Fruit fly (Drosophila melanogaster) whole organism, embryonic: Measurements from ENCODE around the gene Duox.

Experiments used
- Atf6 ChIP-seq: fragments of 200-800 bp; sonication (Bioruptor generic); IDR thresholded peaks from 2 replicates; pipeline ENCODE4 v1.3.6; 2022; ENCODE audit warnings: missing biosample characterization, missing genetic modification characterization
- CG10543 ChIP-seq: fragments of 200-800 bp; sonication (Bioruptor generic); optimal IDR thresholded peaks from 3 replicates; lab custom pipeline; 2017; ENCODE audit warnings: missing biosample characterization, mild to moderate bottlenecking, missing genetic modification characterization, moderate library complexity
- CG13123 ChIP-seq: fragments of 200-800 bp; sonication (Bioruptor generic); optimal IDR thresholded peaks from 2 replicates; lab custom pipeline; 2016; ENCODE audit warnings: missing biosample characterization, missing genetic modification characterization
- CG13424 ChIP-seq: fragments of 200-800 bp; sonication (Bioruptor generic); optimal IDR thresholded peaks from 2 replicates; lab custom pipeline; 2019; ENCODE audit warnings: missing biosample characterization, mild to moderate bottlenecking, missing genetic modification characterization, moderate library complexity
- CG13775 ChIP-seq: fragments of 200-800 bp; sonication (Bioruptor generic); optimal IDR thresholded peaks from 3 replicates; lab custom pipeline; 2017; ENCODE audit warnings: missing biosample characterization, mild to moderate bottlenecking, missing genetic modification characterization
- CG14667 ChIP-seq: fragments of 200-800 bp; sonication (Bioruptor generic); IDR thresholded peaks from 2 replicates; pipeline ENCODE4 v1.3.6; 2022; ENCODE audit warnings: missing biosample characterization, missing genetic modification characterization
- CG17802 ChIP-seq: fragments of 200-800 bp; sonication (Bioruptor generic); optimal IDR thresholded peaks from 2 replicates; lab custom pipeline; 2018; ENCODE audit warnings: missing biosample characterization, mild to moderate bottlenecking, missing genetic modification characterization, moderate library complexity
- CG31388 ChIP-seq: fragments of 200-800 bp; sonication (Bioruptor generic); optimal IDR thresholded peaks from 2 replicates; lab custom pipeline; 2016; ENCODE audit warnings: missing biosample characterization, missing genetic modification characterization
- CG32772 ChIP-seq: fragments of 200-800 bp; sonication (Bioruptor generic); IDR thresholded peaks from 2 replicates; pipeline ENCODE4 v1.3.6; 2022; ENCODE audit warnings: missing biosample characterization, missing genetic modification characterization
- CG3995 ChIP-seq: fragments of 200-800 bp; sonication (Bioruptor generic); optimal IDR thresholded peaks from 3 replicates; lab custom pipeline; 2016; ENCODE audit warnings: missing biosample characterization, missing genetic modification characterization
- CG4282 ChIP-seq: fragments of 200-800 bp; sonication (Bioruptor generic); optimal IDR thresholded peaks from 2 replicates; lab custom pipeline; 2016; ENCODE audit warnings: missing biosample characterization, missing genetic modification characterization
- CG4707 ChIP-seq: fragments of 200-800 bp; sonication (Bioruptor generic); optimal IDR thresholded peaks from 2 replicates; lab custom pipeline; 2018; ENCODE audit warnings: missing biosample characterization, mild to moderate bottlenecking, missing genetic modification characterization, moderate library complexity
- CG6272 ChIP-seq: fragments of 200-800 bp; sonication (Bioruptor generic); IDR thresholded peaks from 2 replicates; pipeline ENCODE4 v1.3.6; 2022; ENCODE audit warnings: missing biosample characterization, missing genetic modification characterization
- CG6791 ChIP-seq: fragments of 200-800 bp; sonication (Bioruptor generic); IDR thresholded peaks from 3 replicates; pipeline ENCODE4 v1.3.6; 2022; ENCODE audit warnings: missing biosample characterization, missing genetic modification characterization; ENCODE audit not compliant: partially characterized antibody
- CG7372 ChIP-seq: fragments of 200-800 bp; sonication (Bioruptor generic); IDR thresholded peaks from 2 replicates; pipeline ENCODE4 v1.3.6; 2022; ENCODE audit warnings: missing biosample characterization, missing genetic modification characterization
- CG9609 ChIP-seq: fragments of 200-800 bp; sonication (Bioruptor generic); optimal IDR thresholded peaks from 3 replicates; lab custom pipeline; 2016; ENCODE audit warnings: missing biosample characterization, missing genetic modification characterization
- Dad ChIP-seq: fragments of 200-800 bp; sonication (Bioruptor generic); optimal IDR thresholded peaks from 3 replicates; lab custom pipeline; 2016; ENCODE audit warnings: missing biosample characterization, missing genetic modification characterization
- Gug ChIP-seq: fragments of 200-800 bp; sonication (Bioruptor generic); IDR thresholded peaks from 4 replicates; pipeline ENCODE4 v1.3.6; 2022; ENCODE audit warnings: missing biosample characterization, missing genetic modification characterization
- H2.0 ChIP-seq: fragments of 200-800 bp; sonication (Bioruptor generic); IDR thresholded peaks from 2 replicates; pipeline ENCODE4 v1.3.6; 2022; ENCODE audit warnings: missing biosample characterization, missing genetic modification characterization
- Hr39 ChIP-seq: fragments of >200 bp; optimal IDR thresholded peaks from 2 replicates; lab custom pipeline; 2017
- Lim3 ChIP-seq: fragments of 200-800 bp; sonication (Bioruptor generic); IDR thresholded peaks from 2 replicates; pipeline ENCODE4 v1.3.6; 2022; ENCODE audit warnings: missing biosample characterization, missing genetic modification characterization
- Opbp ChIP-seq: fragments of 200-800 bp; sonication (Bioruptor generic); IDR thresholded peaks from 3 replicates; pipeline ENCODE4 v1.3.6; 2022; ENCODE audit warnings: missing biosample characterization, missing genetic modification characterization; ENCODE audit not compliant: partially characterized antibody
- Six4 ChIP-seq: fragments of 200-800 bp; sonication (Bioruptor generic); optimal IDR thresholded peaks from 2 replicates; lab custom pipeline; 2016; ENCODE audit warnings: missing biosample characterization, missing genetic modification characterization
- Spps ChIP-seq: fragments of 200-800 bp; sonication (Bioruptor generic); optimal IDR thresholded peaks from 2 replicates; lab custom pipeline; 2018; ENCODE audit warnings: missing biosample characterization, mild to moderate bottlenecking, missing genetic modification characterization
- ab ChIP-seq: fragments of 200-800 bp; sonication (Bioruptor generic); optimal IDR thresholded peaks from 2 replicates; lab custom pipeline; 2016; ENCODE audit warnings: missing biosample characterization, missing genetic modification characterization
- az2 ChIP-seq: fragments of 200-800 bp; sonication (Bioruptor generic); optimal IDR thresholded peaks from 3 replicates; lab custom pipeline; 2016; ENCODE audit warnings: missing biosample characterization, missing genetic modification characterization
- bbx ChIP-seq: fragments of 200-800 bp; sonication (Bioruptor generic); IDR thresholded peaks from 2 replicates; pipeline ENCODE4 v1.3.6; 2022; ENCODE audit warnings: missing biosample characterization, missing genetic modification characterization; ENCODE audit not compliant: partially characterized antibody
- br ChIP-seq: fragments of >200 bp; optimal IDR thresholded peaks from 2 replicates; lab custom pipeline; 2017
- chn ChIP-seq: fragments of 200-800 bp; sonication (Bioruptor generic); optimal IDR thresholded peaks from 2 replicates; lab custom pipeline; 2016; ENCODE audit warnings: missing biosample characterization, missing genetic modification characterization
- crol ChIP-seq: fragments of 200-800 bp; sonication (Bioruptor generic); IDR thresholded peaks from 2 replicates; pipeline ENCODE4 v1.3.6; 2022; ENCODE audit warnings: missing biosample characterization, missing genetic modification characterization
- dan ChIP-seq: fragments of 200-800 bp; sonication (Bioruptor generic); IDR thresholded peaks from 2 replicates; pipeline ENCODE4 v1.3.6; 2022; ENCODE audit warnings: missing biosample characterization, missing genetic modification characterization
- dimm ChIP-seq: fragments of 200-800 bp; sonication (Bioruptor generic); IDR thresholded peaks from 2 replicates; pipeline ENCODE4 v1.3.6; 2022; ENCODE audit warnings: missing biosample characterization, missing genetic modification characterization
- emc ChIP-seq: fragments of 200-800 bp; sonication (Bioruptor generic); optimal IDR thresholded peaks from 2 replicates; lab custom pipeline; 2016; ENCODE audit warnings: missing biosample characterization, missing genetic modification characterization
- fd102C ChIP-seq: fragments of 200-800 bp; sonication (Bioruptor generic); optimal IDR thresholded peaks from 2 replicates; lab custom pipeline; 2018; ENCODE audit warnings: missing biosample characterization, mild to moderate bottlenecking, missing genetic modification characterization, moderate library complexity
- fd96Cb ChIP-seq: fragments of 200-800 bp; sonication (Bioruptor generic); optimal IDR thresholded peaks from 2 replicates; lab custom pipeline; 2018; ENCODE audit warnings: missing biosample characterization, mild to moderate bottlenecking, missing genetic modification characterization, moderate library complexity
- fru ChIP-seq: fragments of >200 bp; optimal IDR thresholded peaks from 2 replicates; lab custom pipeline; 2017
- gem ChIP-seq: fragments of 200-800 bp; sonication (Bioruptor generic); optimal IDR thresholded peaks from 2 replicates; lab custom pipeline; 2019; ENCODE audit warnings: missing biosample characterization, mild to moderate bottlenecking, missing genetic modification characterization, moderate library complexity
- grau ChIP-seq: fragments of 200-800 bp; optimal IDR thresholded peaks from 3 replicates; lab custom pipeline; 2019; ENCODE audit warnings: missing biosample characterization, mild to moderate bottlenecking, missing genetic modification characterization, moderate library complexity
- grn ChIP-seq: fragments of 200-800 bp; sonication (Bioruptor generic); optimal IDR thresholded peaks from 3 replicates; lab custom pipeline; 2017; ENCODE audit warnings: missing biosample characterization, missing genetic modification characterization
- kni ChIP-seq: fragments of 200-800 bp; sonication (Bioruptor generic); optimal IDR thresholded peaks from 3 replicates; lab custom pipeline; 2017; ENCODE audit warnings: mild to moderate bottlenecking, missing biosample characterization, missing genetic modification reagents, missing genetic modification characterization
- mirr ChIP-seq: fragments of 200-800 bp; sonication (Bioruptor generic); optimal IDR thresholded peaks from 3 replicates; lab custom pipeline; 2018; ENCODE audit warnings: missing biosample characterization, mild to moderate bottlenecking, missing genetic modification characterization
- nmo ChIP-seq: fragments of 200-800 bp; sonication (Bioruptor generic); optimal IDR thresholded peaks from 2 replicates; lab custom pipeline; 2018; ENCODE audit warnings: missing biosample characterization, mild to moderate bottlenecking, missing genetic modification characterization, moderate library complexity
- oc ChIP-seq: fragments of 200-800 bp; sonication (Bioruptor generic); optimal IDR thresholded peaks from 2 replicates; lab custom pipeline; 2018; ENCODE audit warnings: missing biosample characterization, mild to moderate bottlenecking, missing genetic modification characterization, moderate library complexity
- onecut ChIP-seq: fragments of 200-800 bp; sonication (Bioruptor generic); IDR thresholded peaks from 2 replicates; pipeline ENCODE4 v1.3.6; 2022; ENCODE audit warnings: missing biosample characterization, missing genetic modification characterization
- pan ChIP-seq, 4 experiments: fragments of >200 bp in 3 of 4; fragments of 200-800 bp in 1 of 4; sonication (Bioruptor generic) in 1 of 4; optimal IDR thresholded peaks in 3 of 4; IDR thresholded peaks in 1 of 4; 2 replicates each; pipeline versions ENCODE4 v1.3.6 to Lab custom; 2017 to 2022; ENCODE audit warnings: missing biosample characterization in 2 of 4, missing genetic modification characterization in 2 of 4, mixed read lengths in 1 of 4
- psq ChIP-seq: fragments of 200-800 bp; sonication (Bioruptor generic); optimal IDR thresholded peaks from 2 replicates; lab custom pipeline; 2017; ENCODE audit warnings: missing biosample characterization, missing genetic modification characterization
- row ChIP-seq: fragments of 200-800 bp; sonication (Bioruptor generic); IDR thresholded peaks from 3 replicates; pipeline ENCODE4 v1.3.6; 2022; ENCODE audit warnings: missing biosample characterization, missing genetic modification characterization
- seq ChIP-seq: fragments of 200-800 bp; sonication (Bioruptor generic); IDR thresholded peaks from 2 replicates; pipeline ENCODE4 v1.3.6; 2022; ENCODE audit warnings: missing biosample characterization, missing genetic modification characterization
- sr ChIP-seq: fragments of 200-800 bp; sonication (Bioruptor generic); IDR thresholded peaks from 3 replicates; pipeline ENCODE4 v1.3.6; 2022; ENCODE audit warnings: missing biosample characterization, missing genetic modification characterization
- ssp ChIP-seq: fragments of 200-800 bp; sonication (Bioruptor generic); IDR thresholded peaks from 2 replicates; pipeline ENCODE4 v1.3.6; 2022; ENCODE audit warnings: missing biosample characterization, missing genetic modification characterization
- twi ChIP-seq: fragments of 200-800 bp; optimal IDR thresholded peaks from 2 replicates; lab custom pipeline; 2019; ENCODE audit warnings: missing biosample characterization, mild to moderate bottlenecking, missing genetic modification characterization, moderate library complexity
- zen ChIP-seq: fragments of 200-800 bp; sonication (Bioruptor generic); optimal IDR thresholded peaks from 3 replicates; lab custom pipeline; 2018; ENCODE audit warnings: missing biosample characterization, mild to moderate bottlenecking, missing genetic modification characterization, moderate library complexity

Duox gene

DNA sequence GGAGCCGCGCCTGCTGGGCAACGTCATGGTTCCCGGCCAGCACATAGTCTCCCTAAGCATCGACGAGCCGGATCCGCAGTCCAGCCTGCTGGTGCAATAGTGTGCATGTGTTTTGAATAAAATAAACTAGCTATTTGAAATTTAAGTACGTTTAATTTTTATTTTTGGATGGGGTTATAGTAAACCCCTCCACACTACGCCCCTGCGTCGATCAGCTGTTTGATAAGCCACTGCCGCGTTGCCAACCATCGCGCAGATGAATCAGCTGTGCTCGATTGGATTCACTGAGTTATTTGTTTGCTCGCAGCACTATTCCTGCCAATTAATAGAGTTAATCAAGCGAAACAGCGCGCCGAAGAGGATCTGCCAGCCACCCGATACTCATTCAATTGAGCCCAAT, 48.8 kb upstream of the Duox start, which contains the start of gene RabGGTb (continued):
- TF ChIP-seq br (lab: Kevin White, UChicago), result no peak
- TF ChIP-seq CG13775 (GFP tag; lab: Kevin White, UChicago), result peak; percentile 29
- no peak for TF ChIP-seq fd102C (GFP tag; lab: Kevin White, UChicago)
- 0 out of 3 replicates have a peak, but pooled peaks have one; percentile 32 for TF ChIP-seq CG6791
- peak; percentile 42; the same call in 3 of the 4 replicates for TF ChIP-seq Gug (GFP tag; lab: Robert Waterston, UW)
- TF ChIP-seq nmo, result peak; percentile 30
- peak; percentile 70 for TF ChIP-seq H2.0 (GFP tag; lab: Robert Waterston, UW)
- no peak for TF ChIP-seq emc
- no peak for TF ChIP-seq Six4 (GFP tag; lab: Kevin White, UChicago)
- peak; percentile 41; the same call in 1 of the 2 replicates for TF ChIP-seq CG32772
- TF ChIP-seq grau (tag; lab: Kevin White, UChicago), result peak; percentile 55
- TF ChIP-seq Opbp, result no peak
- no peak for TF ChIP-seq Spps
- TF ChIP-seq fru (lab: Kevin White, UChicago), result no peak
- peak; percentile 49 for TF ChIP-seq oc
- 0 out of 2 replicates have a peak, but pooled peaks have one; percentile 28 for TF ChIP-seq crol (GFP tag; lab: Robert Waterston, UW)
- TF ChIP-seq chn, result peak; percentile 28
- TF ChIP-seq Lim3, result no peak
- peak; percentile 51 for TF ChIP-seq gem
- peak; percentile 36 for TF ChIP-seq mirr (GFP tag; lab: Kevin White, UChicago)
- peak; percentile 5 for TF ChIP-seq CG9609
- TF ChIP-seq CG14667 (GFP tag; lab: Robert Waterston, UW), result peak; percentile 51
- TF ChIP-seq Atf6 (GFP tag; lab: Robert Waterston, UW), result peak; percentile 82
- peak; percentile 92 for TF ChIP-seq row (GFP tag; lab: Robert Waterston, UW)
- no peak for TF ChIP-seq CG4282
- peak; percentile 62 for TF ChIP-seq CG7372 (GFP tag; lab: Robert Waterston, UW)
- no peak for TF ChIP-seq CG4707 (GFP tag; lab: Kevin White, UChicago)
- no peak for TF ChIP-seq pan (optimal IDR thresholded peaks at IDR 0.05; lab: Kevin White, UChicago)
- peak in 1 of 2 experiments; percentile 82 for TF ChIP-seq pan (GFP tag; optimal IDR thresholded peaks at IDR 0.05 in 1 of 2, IDR thresholded peaks at IDR 0.05 in 1 of 2)
- no peak for TF ChIP-seq Dad (GFP tag; lab: Kevin White, UChicago)
- peak; percentile 41 for TF ChIP-seq az2 (GFP tag; lab: Kevin White, UChicago)
- TF ChIP-seq ab, result peak; percentile 7
- TF ChIP-seq bbx (GFP tag; lab: Robert Waterston, UW), result no peak
- peak; percentile 65 for TF ChIP-seq CG10543 (GFP tag; lab: Kevin White, UChicago)
- no peak for TF ChIP-seq dan (GFP tag; lab: Robert Waterston, UW)
- TF ChIP-seq psq (GFP tag; lab: Kevin White, UChicago), result no peak
- TF ChIP-seq sr (GFP tag; lab: Robert Waterston, UW), result peak; percentile 41; the same call in 2 of the 3 replicates
- peak; percentile 81 for TF ChIP-seq seq (GFP tag; lab: Robert Waterston, UW)
- peak; percentile 11 for TF ChIP-seq fd96Cb (tag; lab: Kevin White, UChicago)
- no peak for TF ChIP-seq CG31388 (GFP tag; lab: Kevin White, UChicago)
- no peak for TF ChIP-seq Hr39 (lab: Kevin White, UChicago)
- no peak for TF ChIP-seq twi (tag; lab: Kevin White, UChicago)
- peak; percentile 49 for TF ChIP-seq CG6272 (GFP tag; lab: Robert Waterston, UW)
- no peak for TF ChIP-seq CG13123
- TF ChIP-seq grn (GFP tag; lab: Kevin White, UChicago), result no peak
- peak; percentile 14 for TF ChIP-seq CG3995 (GFP tag; lab: Kevin White, UChicago)
- peak; percentile 4 for TF ChIP-seq kni (GFP tag; lab: Kevin White, UChicago)
- TF ChIP-seq zen, result peak; percentile 31
- TF ChIP-seq ssp (GFP tag; lab: Robert Waterston, UW), result peak; percentile 42
- peak; percentile 17 for TF ChIP-seq CG17802 (tag; lab: Kevin White, UChicago)
- TF ChIP-seq CG13424 (tag; lab: Kevin White, UChicago), result peak; percentile 52
- no peak for TF ChIP-seq dimm (GFP tag; lab: Robert Waterston, UW)
- peak; percentile 59 for TF ChIP-seq onecut (GFP tag; lab: Robert Waterston, UW)
